Fruit fly (Drosophila melanogaster) Kc167 (cell line): Measurements from ENCODE around the gene Sf3a1.

Experiments used
- Myc ChIP-seq: fragments of >200 bp; optimal IDR thresholded peaks from 2 replicates; lab custom pipeline; 2017; ENCODE audit warnings: missing external identifiers
- Sin3A ChIP-seq: fragments of >200 bp; optimal IDR thresholded peaks from 2 replicates; lab custom pipeline; 2018; ENCODE audit warnings: missing external identifiers
- h ChIP-seq: fragments of >200 bp; optimal IDR thresholded peaks from 3 replicates; lab custom pipeline; 2018; ENCODE audit warnings: missing external identifiers
- psq ChIP-seq: fragments of >200 bp; optimal IDR thresholded peaks from 2 replicates; lab custom pipeline; 2017; ENCODE audit warnings: missing external identifiers
- ttk ChIP-seq: sonication (Bioruptor generic); optimal IDR thresholded peaks from 2 replicates; lab custom pipeline; 2017; ENCODE audit warnings: missing external identifiers

- TF ChIP-seq Myc (lab: Kevin White, UChicago) = no peak
- no peak for TF ChIP-seq Sin3A (lab: Kevin White, UChicago)
- TF ChIP-seq ttk = no peak
- no peak for TF ChIP-seq h
- TF ChIP-seq psq = no peak
Observed at dm6 chr3R:16991781-16992180, 10.4 kb downstream of the Sf3a1 start, which contains the start of gene EMC2B.
